Worm (Caenorhabditis elegans) whole organism, mixed stage, embryonic: ENCODE results near the gene C27B7.6.

Experiments used
- M03D4.4 ChIP-seq: sonication (generic microtip); optimal IDR thresholded peaks from 2 replicates; lab custom pipeline; 2017; ENCODE audit warnings: mild to moderate bottlenecking, missing genetic modification characterization, missing compliant biosample characterization
- bed-3 ChIP-seq: fragments of 200-800 bp; sonication (Bioruptor generic); optimal IDR thresholded peaks from 3 replicates; lab custom pipeline; 2018; ENCODE audit warnings: mild to moderate bottlenecking, missing genetic modification characterization, moderate library complexity, missing compliant biosample characterization
- blmp-1 ChIP-seq: fragments of 150-350 bp; optimal IDR thresholded peaks from 2 replicates; lab custom pipeline; 2014; ENCODE audit warnings: missing biosample characterization, missing genetic modification characterization
- ceh-39 ChIP-seq: fragments of 150-350 bp; optimal IDR thresholded peaks from 2 replicates; lab custom pipeline; 2014; ENCODE audit warnings: missing biosample characterization, missing genetic modification characterization
- ceh-43 ChIP-seq: fragments of 200-800 bp; sonication (Bioruptor generic); optimal IDR thresholded peaks from 2 replicates; lab custom pipeline; 2018; ENCODE audit warnings: mild to moderate bottlenecking, missing genetic modification characterization, moderate library complexity, missing compliant biosample characterization
- ceh-83 ChIP-seq: fragments of 200-800 bp; sonication (Bioruptor generic); optimal IDR thresholded peaks from 2 replicates; lab custom pipeline; 2018; ENCODE audit warnings: mild to moderate bottlenecking, missing genetic modification characterization, missing compliant biosample characterization
- ces-1 ChIP-seq: fragments of 150-350 bp; optimal IDR thresholded peaks from 2 replicates; lab custom pipeline; 2014; ENCODE audit warnings: missing biosample characterization, missing genetic modification reagents, missing genetic modification characterization
- drap-1 ChIP-seq: fragments of 200-800 bp; sonication (Bioruptor generic); optimal IDR thresholded peaks from 3 replicates; lab custom pipeline; 2018; ENCODE audit warnings: mild to moderate bottlenecking, missing genetic modification characterization, missing compliant biosample characterization
- elt-1 ChIP-seq: sonication (generic microtip); optimal IDR thresholded peaks from 2 replicates; lab custom pipeline; 2017; ENCODE audit warnings: missing genetic modification characterization, mild to moderate bottlenecking, missing compliant biosample characterization, antibody characterized with exemption, moderate library complexity, borderline replicate concordance; ENCODE audit not compliant: insufficient read depth
- elt-3 ChIP-seq: fragments of 150-350 bp; optimal IDR thresholded peaks from 2 replicates; lab custom pipeline; 2014; ENCODE audit warnings: missing biosample characterization, missing genetic modification characterization
- flh-1 ChIP-seq: fragments of 200-800 bp; sonication (Bioruptor generic); optimal IDR thresholded peaks from 2 replicates; lab custom pipeline; 2018; ENCODE audit warnings: mild to moderate bottlenecking, missing genetic modification characterization, moderate library complexity, missing compliant biosample characterization
- ham-2 ChIP-seq: fragments of 200-800 bp; sonication (Bioruptor generic); optimal IDR thresholded peaks from 2 replicates; lab custom pipeline; 2018; ENCODE audit warnings: mild to moderate bottlenecking, missing genetic modification characterization, missing compliant biosample characterization
- lin-32 ChIP-seq: fragments of 200-800 bp; sonication (Bioruptor generic); optimal IDR thresholded peaks from 2 replicates; lab custom pipeline; 2018; ENCODE audit warnings: mild to moderate bottlenecking, missing genetic modification characterization, missing compliant biosample characterization
- lsy-2 ChIP-seq: fragments of 150-350 bp; optimal IDR thresholded peaks from 2 replicates; lab custom pipeline; 2014; ENCODE audit warnings: missing biosample characterization, missing genetic modification characterization
- mab-5 ChIP-seq: fragments of 150-350 bp; optimal IDR thresholded peaks from 2 replicates; lab custom pipeline; 2014; ENCODE audit warnings: missing biosample characterization, missing genetic modification characterization
- mep-1 ChIP-seq: fragments of 150-350 bp; optimal IDR thresholded peaks from 2 replicates; lab custom pipeline; 2017; ENCODE audit warnings: missing biosample characterization, missing genetic modification reagents, missing genetic modification characterization, inconsistent platforms
- mls-2 ChIP-seq: sonication (generic microtip); optimal IDR thresholded peaks from 2 replicates; lab custom pipeline; 2016; ENCODE audit warnings: mild to moderate bottlenecking, missing genetic modification characterization, moderate library complexity, missing compliant biosample characterization
- nhr-12 ChIP-seq: fragments of 150-350 bp; optimal IDR thresholded peaks from 2 replicates; lab custom pipeline; 2014; ENCODE audit warnings: missing biosample characterization, missing genetic modification characterization
- nhr-2 ChIP-seq: fragments of 150-350 bp; optimal IDR thresholded peaks from 2 replicates; lab custom pipeline; 2014; ENCODE audit warnings: missing biosample characterization, missing genetic modification characterization
- nhr-28 ChIP-seq: fragments of 150-350 bp; optimal IDR thresholded peaks from 2 replicates; lab custom pipeline; 2014; ENCODE audit warnings: missing biosample characterization, missing genetic modification characterization
- pha-4 ChIP-seq: fragments of 150-350 bp; optimal IDR thresholded peaks from 2 replicates; lab custom pipeline; 2018; ENCODE audit warnings: missing biosample characterization, missing genetic modification reagents, missing genetic modification characterization
- snpc-4 ChIP-seq: fragments of 150-350 bp; optimal IDR thresholded peaks from 2 replicates; lab custom pipeline; 2014; ENCODE audit warnings: missing biosample characterization, missing genetic modification characterization
- sptf-1 ChIP-seq: sonication (generic microtip); optimal IDR thresholded peaks from 2 replicates; lab custom pipeline; 2017; ENCODE audit warnings: mild to moderate bottlenecking, missing genetic modification characterization, moderate library complexity, missing compliant biosample characterization
- tbx-8 ChIP-seq: fragments of 200-800 bp; sonication (Bioruptor generic); optimal IDR thresholded peaks from 2 replicates; lab custom pipeline; 2018; ENCODE audit warnings: mild to moderate bottlenecking, missing genetic modification characterization, moderate library complexity, missing compliant biosample characterization
- unc-120 ChIP-seq: sonication (generic microtip); optimal IDR thresholded peaks from 2 replicates; lab custom pipeline; 2017; ENCODE audit warnings: missing genetic modification characterization, missing compliant biosample characterization; ENCODE audit not compliant: poor library complexity, severe bottlenecking
- unc-39 ChIP-seq: fragments of 150-350 bp; optimal IDR thresholded peaks from 2 replicates; lab custom pipeline; 2014; ENCODE audit warnings: missing biosample characterization, missing genetic modification characterization
- unc-62 ChIP-seq: fragments of 150-350 bp; optimal IDR thresholded peaks from 2 replicates; lab custom pipeline; 2014; ENCODE audit warnings: missing biosample characterization, missing genetic modification reagents, missing genetic modification characterization
- zip-8 ChIP-seq: fragments of 150-350 bp; optimal IDR thresholded peaks from 2 replicates; lab custom pipeline; 2014; ENCODE audit warnings: missing biosample characterization, missing genetic modification characterization

Gene C27B7.6

DNA sequence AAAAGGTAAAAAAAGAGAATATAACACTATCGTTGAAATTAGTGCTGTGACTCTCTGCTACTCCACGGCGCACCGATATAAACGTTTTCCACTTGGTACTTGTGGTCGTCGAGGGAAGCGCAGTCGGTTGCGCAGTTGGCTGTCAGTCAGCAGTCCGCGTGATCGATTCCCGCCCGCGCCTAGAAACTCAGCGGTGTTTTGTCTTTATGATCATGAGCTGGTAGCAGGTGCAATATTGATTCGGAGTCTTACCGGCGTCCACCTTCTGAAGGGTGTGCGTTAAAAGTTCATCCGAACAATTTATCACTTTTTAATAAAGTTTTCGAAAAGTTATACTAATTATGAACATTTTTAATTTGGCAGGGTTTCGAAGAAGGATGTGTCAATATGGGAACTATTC, 20.9 kb upstream of the C27B7.6 start (continued):
- TF ChIP-seq M03D4.4 (peak; percentile 97), mls-2 (tag; lab: Kevin White, UChicago) (peak; percentile 98), unc-39 (tag; lab: Kevin White, UChicago) (no peak)

DNA sequence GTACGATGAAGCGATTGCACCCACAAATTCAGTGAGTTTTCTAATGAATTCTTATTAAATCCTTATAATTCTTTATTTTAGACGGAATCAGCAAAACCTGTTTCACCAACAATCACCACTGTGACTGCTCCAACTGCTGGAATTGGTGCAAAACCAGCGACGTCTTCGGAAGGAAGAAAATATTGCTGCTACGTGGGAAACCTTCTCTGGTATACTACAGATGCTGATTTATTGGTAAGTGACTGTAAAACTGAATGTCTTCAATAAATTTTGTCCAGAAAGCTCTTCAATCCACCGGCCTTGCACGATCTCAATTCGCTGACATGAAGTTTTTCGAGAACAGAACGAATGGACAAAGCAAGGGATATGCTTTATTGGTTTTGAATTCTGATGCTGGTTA, 20.4 kb upstream of the C27B7.6 start:
- no peak for TF ChIP-seq unc-120 (tag; lab: Kevin White, UChicago)
- TF ChIP-seq nhr-28, result no peak
- no peak for TF ChIP-seq lin-32 (GFP tag; lab: Kevin White, UChicago)
- no peak for TF ChIP-seq sptf-1 (tag; lab: Kevin White, UChicago)
- TF ChIP-seq drap-1 (GFP tag; lab: Kevin White, UChicago), result no peak
- TF ChIP-seq pha-4, result no peak
- no peak for TF ChIP-seq nhr-12 (tag; lab: Kevin White, UChicago)
- TF ChIP-seq mab-5 (tag; lab: Kevin White, UChicago), result no peak
- TF ChIP-seq tbx-8 (GFP tag; lab: Kevin White, UChicago), result no peak
- no peak for TF ChIP-seq mls-2 (tag; lab: Kevin White, UChicago)
- TF ChIP-seq snpc-4 (tag; lab: Kevin White, UChicago), result no peak
- TF ChIP-seq lsy-2, result no peak
- TF ChIP-seq unc-62 (GFP tag; lab: Kevin White, UChicago), result no peak
- no peak for TF ChIP-seq elt-1

DNA sequence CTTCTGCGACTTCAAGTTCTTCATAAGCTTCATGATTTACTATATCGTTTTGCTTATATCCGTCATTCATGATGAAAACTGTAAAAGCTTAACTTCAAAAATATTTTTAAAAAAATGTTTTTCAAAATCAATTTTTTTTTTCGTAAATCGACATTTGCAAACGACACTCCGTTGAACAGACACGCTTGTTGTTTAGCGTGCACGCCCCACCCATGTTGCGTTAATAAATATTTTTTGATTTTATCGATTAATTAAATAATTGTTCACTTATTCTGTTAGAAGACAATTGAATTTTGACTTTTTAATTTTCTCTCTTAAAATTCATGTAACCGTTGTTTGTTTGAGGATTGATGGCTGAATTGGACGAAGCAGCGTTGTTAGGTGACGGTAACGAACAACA, 19.8 kb upstream of the C27B7.6 start, which contains the start of the genes D1046.2 and cfim-2:
D1046.2 (minus strand) TSS at position 78 of the 400 bp plus-strand sequence.
cfim-2 (plus strand) TSS at position 335 of the 400 bp plus-strand sequence.
- TF ChIP-seq ham-2 (GFP tag; lab: Kevin White, UChicago), result no peak
- peak; percentile 12 for TF ChIP-seq lsy-2
- peak; percentile 53 for TF ChIP-seq ces-1
- TF ChIP-seq ceh-39, result peak; percentile 30

DNA sequence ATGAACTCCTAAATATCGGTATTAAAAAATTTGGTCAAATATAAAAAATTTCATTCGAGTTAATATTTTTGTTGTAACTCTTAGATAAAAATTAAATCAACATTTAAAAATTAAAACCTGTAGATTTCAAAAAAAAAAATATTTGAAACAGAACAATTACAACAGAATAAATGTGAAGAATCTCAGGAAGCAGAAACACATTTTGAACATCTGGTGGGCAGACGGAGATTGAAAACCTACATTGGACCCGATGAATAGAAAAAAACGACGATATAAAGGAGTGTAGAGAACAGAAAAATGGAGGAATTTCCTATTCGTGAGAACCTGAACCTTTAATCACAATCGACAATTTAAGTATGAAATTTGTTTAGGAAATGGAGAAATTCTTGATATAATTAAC, 18.0 kb upstream of the C27B7.6 start:
- TF ChIP-seq ham-2 (GFP tag; lab: Kevin White, UChicago) (no peak), ceh-83 (GFP tag; lab: Kevin White, UChicago) (no peak), unc-39 (tag; lab: Kevin White, UChicago) (no peak), bed-3 (GFP tag; lab: Kevin White, UChicago) (no peak), unc-62 (GFP tag; lab: Kevin White, UChicago) (no peak), flh-1 (GFP tag; lab: Kevin White, UChicago) (no peak), drap-1 (GFP tag; lab: Kevin White, UChicago) (no peak), blmp-1 (tag; lab: Kevin White, UChicago) (no peak), nhr-12 (tag; lab: Kevin White, UChicago) (no peak), lsy-2 (no peak), M03D4.4 (no peak), elt-3 (no peak), nhr-28 (no peak), mep-1 (tag; lab: Kevin White, UChicago) (no peak), elt-1 (no peak), ceh-43 (GFP tag; lab: Kevin White, UChicago) (no peak), zip-8 (tag; lab: Kevin White, UChicago) (no peak)
- TF ChIP-seq, all 35 proteins: peak for 0

DNA sequence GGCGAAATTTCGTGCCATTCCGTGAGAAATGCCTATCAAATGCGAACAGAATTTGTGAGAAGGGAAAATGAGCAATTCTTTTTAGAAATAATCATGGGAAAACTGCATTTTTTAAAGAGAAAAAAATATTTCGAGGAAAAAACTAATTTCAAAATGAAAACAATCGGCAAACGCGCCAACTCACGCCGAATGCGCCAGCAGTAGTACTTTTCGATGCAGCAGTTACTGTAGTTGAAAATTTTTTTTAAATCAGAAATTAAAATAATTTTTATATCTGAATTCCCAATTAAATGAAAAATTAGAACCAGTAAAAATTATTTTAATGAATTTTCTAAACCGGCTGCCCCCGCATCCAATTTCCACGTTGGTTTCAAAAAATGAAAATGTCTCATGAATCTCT, 17.2 kb upstream of the C27B7.6 start:
- TF ChIP-seq nhr-2 (tag; lab: Kevin White, UChicago), result no peak
- no peak for TF ChIP-seq ces-1
- TF ChIP-seq sptf-1 (tag; lab: Kevin White, UChicago), result no peak
- no peak for TF ChIP-seq snpc-4 (tag; lab: Kevin White, UChicago)
- TF ChIP-seq elt-1, result no peak
- no peak for TF ChIP-seq lsy-2
- no peak for TF ChIP-seq flh-1 (GFP tag; lab: Kevin White, UChicago)
- TF ChIP-seq ham-2 (GFP tag; lab: Kevin White, UChicago), result no peak
- no peak for TF ChIP-seq unc-39 (tag; lab: Kevin White, UChicago)
- TF ChIP-seq, all 35 proteins: peak for 0

DNA sequence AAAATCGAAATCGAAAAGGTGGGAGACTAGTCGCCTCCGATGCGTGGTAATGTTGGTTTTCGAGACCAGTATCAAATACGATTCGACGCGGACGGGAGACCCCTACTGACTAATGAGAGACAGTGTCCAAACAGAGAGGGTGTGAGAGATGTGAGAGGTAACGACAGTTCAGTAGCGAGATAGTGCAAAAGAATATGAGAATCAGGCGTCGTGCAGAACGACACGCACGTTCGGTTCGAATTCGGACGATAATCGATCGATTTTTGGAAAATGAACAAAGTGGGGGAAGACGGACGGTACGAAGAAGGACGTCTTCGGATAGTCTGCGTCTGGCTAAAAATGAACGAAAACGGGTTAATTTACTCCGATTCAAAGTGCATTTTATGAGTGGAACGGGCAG, 15.8 kb upstream of the C27B7.6 start, which contains the start of gene D1046.16:
D1046.16 (plus strand) TSS at position 195 of the 400 bp plus-strand sequence.
- TF ChIP-seq nhr-2 (tag; lab: Kevin White, UChicago) (peak; percentile 97), ham-2 (GFP tag; lab: Kevin White, UChicago) (peak; percentile 25), ceh-39 (peak; percentile 67), unc-62 (GFP tag; lab: Kevin White, UChicago) (no peak)
